Fruit fly (Drosophila melanogaster) whole organism, pupa: ENCODE measurements around the gene CG32568.

Experiments used
- CG12605 ChIP-seq: fragments of 200-800 bp; sonication (Bioruptor generic); IDR thresholded peaks from 2 replicates; pipeline ENCODE4 v1.3.6; 2022; ENCODE audit warnings: missing biosample characterization, missing genetic modification characterization
- CG13204 ChIP-seq: fragments of 200-800 bp; sonication (Bioruptor generic); optimal IDR thresholded peaks from 2 replicates; lab custom pipeline; 2018; ENCODE audit warnings: missing biosample characterization, mild to moderate bottlenecking, missing genetic modification characterization, moderate library complexity
- CG14655 ChIP-seq: fragments of 200-800 bp; sonication (Bioruptor generic); optimal IDR thresholded peaks from 3 replicates; lab custom pipeline; 2017; ENCODE audit warnings: mild to moderate bottlenecking, missing biosample characterization, missing genetic modification reagents, missing genetic modification characterization
- CG15710 ChIP-seq: fragments of 200-800 bp; sonication (Bioruptor generic); optimal IDR thresholded peaks from 2 replicates; lab custom pipeline; 2018; ENCODE audit warnings: missing biosample characterization, mild to moderate bottlenecking, missing genetic modification characterization, moderate library complexity
- CG17806 ChIP-seq: fragments of 200-800 bp; sonication (Bioruptor generic); optimal IDR thresholded peaks from 2 replicates; lab custom pipeline; 2018; ENCODE audit warnings: missing biosample characterization, mild to moderate bottlenecking, missing genetic modification characterization, moderate library complexity
- CG4496 ChIP-seq: fragments of 200-800 bp; sonication (Bioruptor generic); IDR thresholded peaks from 3 replicates; pipeline ENCODE4 v1.3.6; 2022; ENCODE audit warnings: missing biosample characterization, missing genetic modification characterization
- CG8159 ChIP-seq: fragments of 200-800 bp; sonication (Bioruptor generic); optimal IDR thresholded peaks from 3 replicates; lab custom pipeline; 2018; ENCODE audit warnings: missing biosample characterization, mild to moderate bottlenecking, missing genetic modification characterization, moderate library complexity
- CG9948 ChIP-seq: fragments of 200-800 bp; sonication (Bioruptor generic); optimal IDR thresholded peaks from 2 replicates; lab custom pipeline; 2018; ENCODE audit warnings: missing biosample characterization, mild to moderate bottlenecking, missing genetic modification characterization, moderate library complexity
- D1 ChIP-seq: fragments of 200-800 bp; sonication (Bioruptor generic); optimal IDR thresholded peaks from 2 replicates; lab custom pipeline; 2018; ENCODE audit warnings: missing biosample characterization, mild to moderate bottlenecking, missing genetic modification characterization, moderate library complexity
- EcR ChIP-seq: fragments of 200-800 bp; sonication (Bioruptor generic); optimal IDR thresholded peaks from 3 replicates; lab custom pipeline; 2019; ENCODE audit warnings: missing biosample characterization, missing genetic modification characterization, mild to moderate bottlenecking, moderate library complexity, missing genetic modification reagents
- Pif1A ChIP-seq: fragments of 200-800 bp; sonication (Bioruptor generic); optimal IDR thresholded peaks from 3 replicates; lab custom pipeline; 2016; ENCODE audit warnings: missing biosample characterization, missing genetic modification characterization
- Pif1B ChIP-seq: fragments of 200-800 bp; sonication (Bioruptor generic); optimal IDR thresholded peaks from 3 replicates; lab custom pipeline; 2016; ENCODE audit warnings: missing biosample characterization, missing genetic modification characterization
- fd96Ca ChIP-seq: fragments of 200-800 bp; sonication (Bioruptor generic); IDR thresholded peaks from 3 replicates; pipeline ENCODE4 v1.3.6; 2022; ENCODE audit warnings: missing biosample characterization, missing genetic modification characterization
- gl ChIP-seq: fragments of 200-800 bp; sonication (Bioruptor generic); optimal IDR thresholded peaks from 2 replicates; lab custom pipeline; 2018; ENCODE audit warnings: missing biosample characterization, mild to moderate bottlenecking, missing genetic modification characterization

DNA sequence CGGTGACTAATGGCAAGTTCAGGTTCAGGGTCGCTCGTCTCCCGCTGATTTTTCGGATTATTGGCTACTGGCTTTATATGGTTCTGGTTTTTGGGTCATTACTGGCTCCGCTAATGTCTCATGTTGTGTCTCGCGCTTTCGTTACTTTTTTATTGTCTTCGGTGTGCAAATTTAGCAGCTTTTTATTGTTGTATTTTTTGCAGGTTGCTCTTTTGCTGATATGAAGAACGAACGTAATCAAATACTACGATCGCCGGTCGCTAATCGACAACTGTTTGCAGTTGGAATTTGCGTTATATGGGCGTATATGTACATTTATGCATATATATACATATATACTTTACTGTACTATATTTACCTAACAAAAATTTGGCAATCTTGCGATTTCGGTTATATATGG lies 16.2 kb upstream of the CG32568 start:
- no peak for TF ChIP-seq CG13204
- TF ChIP-seq CG9948 (tag; lab: Kevin White, UChicago): no peak
- no peak for TF ChIP-seq CG8159
- no peak for TF ChIP-seq CG12605 (GFP tag; lab: Robert Waterston, UW)
- no peak for TF ChIP-seq Pif1B (GFP tag; lab: Kevin White, UChicago)
- no peak for TF ChIP-seq Pif1A (GFP tag; lab: Kevin White, UChicago)
- TF ChIP-seq fd96Ca: no peak
- TF ChIP-seq CG17806 (tag; lab: Kevin White, UChicago): no peak
- TF ChIP-seq CG4496: no peak
- TF ChIP-seq CG14655 (GFP tag; lab: Kevin White, UChicago): no peak
- no peak for TF ChIP-seq gl (tag; lab: Kevin White, UChicago)
- no peak for TF ChIP-seq EcR (GFP tag; lab: Kevin White, UChicago)
- no peak for TF ChIP-seq CG15710
- TF ChIP-seq D1: no peak
